Fruit fly (Drosophila melanogaster): ENCODE results near the gene Aldh7A1.
A peak's percentile ranks its signal among the peaks of the same experiment; 100 is the strongest.

Gene Aldh7A1

dm6 chr3L:19263480-19264140 is 5.1 kb downstream of the Aldh7A1 start, which contains the start of the genes CG42374 and Mettl5:
CG42374 (plus strand) TSS chr3L:19263766.
Mettl5 (plus strand) TSS chr3L:19263766.
- TF ChIP-seq sage (GFP tag; optimal IDR thresholded peaks at IDR 0.05) (peak; percentile 17), Vsx2 (GFP tag; optimal IDR thresholded peaks at IDR 0.05; ENCODE audit: partially characterized antibody) (no peak), OdsH (GFP tag; optimal IDR thresholded peaks at IDR 0.05) (peak; percentile 31), fru (GFP tag; optimal IDR thresholded peaks at IDR 0.05) (peak; percentile 24), HLH106 (tag; optimal IDR thresholded peaks at IDR 0.05) (peak; percentile 15)

- TF ChIP-seq CG9705 (GFP tag; optimal IDR thresholded peaks at IDR 0.05) (no peak), Mio (GFP tag; optimal IDR thresholded peaks at IDR 0.05) (no peak), jim (GFP tag; optimal IDR thresholded peaks at IDR 0.05) (no peak), OdsH (GFP tag; optimal IDR thresholded peaks at IDR 0.05) (no peak), dmrt93B (GFP tag; optimal IDR thresholded peaks at IDR 0.05) (no peak), psq (GFP tag; optimal IDR thresholded peaks at IDR 0.05) (no peak), Dfd (GFP tag; optimal IDR thresholded peaks at IDR 0.05) (no peak), brk (GFP tag; optimal IDR thresholded peaks at IDR 0.05) (no peak), dsf (GFP tag; optimal IDR thresholded peaks at IDR 0.05; ENCODE audit: borderline replicate concordance) (no peak), fru (GFP tag; optimal IDR thresholded peaks at IDR 0.05) (no peak), dl (GFP tag; optimal IDR thresholded peaks at IDR 0.05; ENCODE audit: insufficient read depth in 1 of 2, partially characterized antibody in 2 of 2) (no peak), Myc (optimal IDR thresholded peaks at IDR 0.05) (no peak)
Observed at dm6 chr3L:19261720-19262119, 7.0 kb downstream of the Aldh7A1 start.

DNA sequence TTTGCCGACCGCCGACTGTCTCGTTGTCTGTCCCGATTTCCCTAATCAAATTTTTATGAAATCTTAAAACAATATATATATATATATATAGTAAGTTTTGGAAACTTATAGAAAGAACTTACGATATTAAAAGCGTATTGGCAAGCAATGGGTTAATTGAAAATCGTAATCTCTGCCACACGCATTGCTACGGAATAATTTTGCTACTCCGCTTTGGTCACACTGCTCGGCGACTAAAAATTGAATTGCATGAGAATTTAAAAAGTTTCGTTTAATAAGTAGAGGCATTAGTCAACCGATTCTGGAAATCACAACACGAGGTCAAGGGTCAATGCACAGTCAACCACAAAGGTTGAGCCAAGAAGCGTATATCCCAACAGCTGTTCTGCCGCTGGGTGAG is 7.5 kb downstream of the Aldh7A1 start, which contains the start of gene Bet1:
TSS of gene Bet1 (plus strand) at position 182 of the 400 bp plus-strand sequence.
- no peak for TF ChIP-seq psq (GFP tag; optimal IDR thresholded peaks at IDR 0.05)
- TF ChIP-seq woc (GFP tag; optimal IDR thresholded peaks at IDR 0.05) = peak; percentile 20
- no peak for TF ChIP-seq rgr (GFP tag; optimal IDR thresholded peaks at IDR 0.05)
- no peak for TF ChIP-seq ey (GFP tag; optimal IDR thresholded peaks at IDR 0.05)
- no peak for TF ChIP-seq sage (GFP tag; optimal IDR thresholded peaks at IDR 0.05)
- TF ChIP-seq Abd-B (GFP tag; optimal IDR thresholded peaks at IDR 0.05) = no peak
- peak; percentile 40 for TF ChIP-seq Myc (optimal IDR thresholded peaks at IDR 0.05)
- no peak for TF ChIP-seq dsf (GFP tag; optimal IDR thresholded peaks at IDR 0.05; ENCODE audit: borderline replicate concordance)
- peak; percentile 22 for TF ChIP-seq HLH106 (tag; optimal IDR thresholded peaks at IDR 0.05)
- no peak for TF ChIP-seq Hr78 (GFP tag; optimal IDR thresholded peaks at IDR 0.05)
- TF ChIP-seq sv (GFP tag; optimal IDR thresholded peaks at IDR 0.05) = no peak

dm6 chr3L:19260278-19260803 is 8.4 kb downstream of the Aldh7A1 start, which contains the start of gene nes:
nes (minus strand) TSS chr3L:19260679.
- TF ChIP-seq woc (GFP tag; optimal IDR thresholded peaks at IDR 0.05) (peak; percentile 61), Hr83 (GFP tag; optimal IDR thresholded peaks at IDR 0.05; ENCODE audit: poor library complexity, severe bottlenecking) (no peak), HLH106 (tag; optimal IDR thresholded peaks at IDR 0.05) (peak; percentile 18), GATAd (GFP tag; optimal IDR thresholded peaks at IDR 0.05) (no peak), Rel (GFP tag; optimal IDR thresholded peaks at IDR 0.05) (no peak), Rel (tag; optimal IDR thresholded peaks at IDR 0.05) (peak; percentile 19), CG9705 (GFP tag; optimal IDR thresholded peaks at IDR 0.05) (no peak), fru (GFP tag; optimal IDR thresholded peaks at IDR 0.05) (peak; percentile 68), CrebA (GFP tag; optimal IDR thresholded peaks at IDR 0.05; ENCODE audit: borderline replicate concordance) (no peak), Mio (GFP tag; optimal IDR thresholded peaks at IDR 0.05) (no peak), lola (GFP tag; optimal IDR thresholded peaks at IDR 0.05) (no peak), dl (GFP tag; optimal IDR thresholded peaks at IDR 0.05; ENCODE audit: insufficient read depth in 1 of 2, partially characterized antibody in 2 of 2) (no peak), h (GFP tag; optimal IDR thresholded peaks at IDR 0.05) (peak; percentile 11), brk (GFP tag; optimal IDR thresholded peaks at IDR 0.05) (no peak), Hnf4 (GFP tag; optimal IDR thresholded peaks at IDR 0.05) (peak; percentile 35), rgr (GFP tag; optimal IDR thresholded peaks at IDR 0.05) (peak; percentile 29), jim (GFP tag; optimal IDR thresholded peaks at IDR 0.05) (no peak), Dfd (GFP tag; optimal IDR thresholded peaks at IDR 0.05) (no peak), CG32264 (GFP tag; optimal IDR thresholded peaks at IDR 0.05) (no peak), Sp1 (GFP tag; optimal IDR thresholded peaks at IDR 0.05) (no peak), Hr78 (GFP tag; optimal IDR thresholded peaks at IDR 0.05) (no peak)

Measured in whole organism, wandering third instar larva.